Worm (Caenorhabditis elegans): ENCODE results near the gene otub-4.

ce11 chrIV:3400941-3401340, 23.0 kb upstream of the otub-4 start:
- no peak for TF ChIP-seq nhr-11 (tag; optimal IDR thresholded peaks at IDR 0.05)
- no peak for TF ChIP-seq pha-4 (tag; optimal IDR thresholded peaks at IDR 0.05)
- no peak for TF ChIP-seq F13H6.1 (tag; optimal IDR thresholded peaks at IDR 0.05)
- TF ChIP-seq Y22D7AL.16 (tag; optimal IDR thresholded peaks at IDR 0.05) = no peak
- peak; percentile 72 for TF ChIP-seq elt-2 (tag; optimal IDR thresholded peaks at IDR 0.05)
- no peak for TF ChIP-seq lim-6 (tag; optimal IDR thresholded peaks at IDR 0.05)
- TF ChIP-seq unc-86 (tag; optimal IDR thresholded peaks at IDR 0.05) = no peak
- TF ChIP-seq pag-3 (tag; optimal IDR thresholded peaks at IDR 0.05; ENCODE audit: borderline replicate concordance) = no peak
- TF ChIP-seq ama-1 (optimal IDR thresholded peaks at IDR 0.05) = no peak
- no peak for TF ChIP-seq pqm-1 (tag; optimal IDR thresholded peaks at IDR 0.05)
- TF ChIP-seq rnt-1 (tag; optimal IDR thresholded peaks at IDR 0.05) = no peak
